Fruit fly (Drosophila melanogaster): Measurements from ENCODE around the gene CG13895.

The CG13895 gene

DNA sequence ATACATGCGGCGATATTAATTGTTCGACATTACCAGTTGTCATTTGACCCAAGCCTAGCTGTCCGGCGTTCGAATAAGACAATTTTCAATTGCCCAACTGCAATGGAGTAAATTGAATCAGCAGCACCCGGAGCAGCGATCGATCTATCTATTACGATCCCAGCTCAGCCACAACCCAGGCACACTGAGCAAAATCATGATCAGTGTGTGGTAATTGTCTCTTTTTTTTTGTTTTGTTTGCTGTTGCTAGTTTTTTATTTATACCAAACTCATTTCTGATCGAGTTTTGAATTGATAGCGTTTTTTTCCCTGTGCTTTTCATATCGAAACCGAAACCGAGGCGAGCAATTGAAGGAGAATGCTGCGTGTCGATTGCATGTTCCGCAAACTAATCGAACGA, 13.9 kb upstream of the CG13895 start:
- TF ChIP-seq cic (GFP tag; optimal IDR thresholded peaks at IDR 0.05) (no peak), CG5204 (GFP tag; optimal IDR thresholded peaks at IDR 0.05) (no peak), toe (GFP tag; optimal IDR thresholded peaks at IDR 0.05) (no peak), pad (GFP tag; optimal IDR thresholded peaks at IDR 0.05) (no peak), Mnt (GFP tag; optimal IDR thresholded peaks at IDR 0.05) (no peak), Crg-1 (GFP tag; optimal IDR thresholded peaks at IDR 0.05) (no peak), Hr96 (GFP tag; optimal IDR thresholded peaks at IDR 0.05) (no peak), CG33017 (tag; optimal IDR thresholded peaks at IDR 0.05) (no peak), CG7045 (GFP tag; optimal IDR thresholded peaks at IDR 0.05) (no peak), CG14711 (tag; optimal IDR thresholded peaks at IDR 0.05) (no peak), ovo (GFP tag; optimal IDR thresholded peaks at IDR 0.05) (no peak), CG11617 (GFP tag; optimal IDR thresholded peaks at IDR 0.05) (no peak)

DNA sequence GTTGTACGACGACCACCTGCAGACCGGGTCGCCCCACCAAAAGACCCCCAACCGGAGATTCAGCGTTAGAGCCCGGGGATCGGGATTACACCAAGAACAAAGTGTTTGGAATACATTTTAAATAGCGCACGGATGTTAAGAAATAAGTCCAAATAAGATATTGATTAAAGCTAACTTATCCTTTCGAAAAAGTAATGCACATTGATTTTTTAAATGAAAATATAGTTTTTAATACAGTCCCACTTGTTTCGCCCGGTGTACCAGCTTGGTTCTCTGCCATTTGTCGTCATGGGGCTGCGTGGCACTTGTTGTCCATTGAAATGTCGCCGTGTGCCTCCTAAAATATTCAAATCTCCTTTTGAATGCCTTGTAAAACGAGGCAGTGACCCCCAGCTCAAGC, 13.0 kb upstream of the CG13895 start:
- TF ChIP-seq CG11617 (GFP tag; optimal IDR thresholded peaks at IDR 0.05), result no peak
- TF ChIP-seq cic (GFP tag; optimal IDR thresholded peaks at IDR 0.05), result no peak
- no peak for TF ChIP-seq CG33017 (tag; optimal IDR thresholded peaks at IDR 0.05)
- TF ChIP-seq Crg-1 (GFP tag; optimal IDR thresholded peaks at IDR 0.05), result no peak
- TF ChIP-seq cnc (optimal IDR thresholded peaks at IDR 0.05), result no peak

DNA sequence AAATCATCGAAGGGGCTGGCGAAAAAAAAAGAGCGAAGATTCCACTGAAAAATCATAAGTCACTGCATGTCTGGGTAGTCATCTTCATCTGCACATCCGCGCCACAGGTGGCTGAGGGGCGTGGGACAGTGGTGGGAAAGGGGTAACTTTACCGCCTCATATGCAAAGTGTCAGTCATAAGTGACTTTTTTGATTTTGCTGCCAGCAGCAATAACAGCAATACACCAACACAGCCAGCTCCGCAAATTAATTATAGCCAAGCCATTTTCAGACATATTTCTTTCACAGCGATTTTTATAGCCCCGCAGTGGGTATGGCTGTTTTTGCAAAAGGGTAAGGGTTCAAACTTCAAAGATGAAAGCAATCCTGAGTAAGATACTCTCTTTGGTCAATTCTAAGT, 10.4 kb upstream of the CG13895 start:
- peak; percentile 92 for TF ChIP-seq tj (GFP tag; optimal IDR thresholded peaks at IDR 0.05)
- TF ChIP-seq CG11617 (GFP tag; optimal IDR thresholded peaks at IDR 0.05), result no peak

DNA sequence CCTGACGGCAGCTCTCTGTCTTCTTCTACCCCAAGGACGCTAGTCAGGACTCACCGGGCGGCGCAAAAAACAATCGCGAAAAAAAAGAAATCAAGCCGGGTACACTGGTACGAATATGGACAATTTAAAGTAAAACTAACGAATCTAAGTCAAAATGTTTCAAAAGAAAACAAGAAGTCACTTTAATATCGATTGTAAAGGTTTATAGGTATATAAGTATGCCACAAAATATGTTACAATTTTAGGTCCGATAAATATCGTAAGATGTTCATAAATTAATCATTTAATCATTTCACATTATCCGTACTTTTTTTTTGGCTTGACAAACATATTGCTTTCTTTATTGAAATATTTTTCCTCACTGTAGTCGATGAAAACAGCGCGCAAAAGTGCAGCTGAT, 8.1 kb upstream of the CG13895 start:
- TF ChIP-seq CG7101 (tag; optimal IDR thresholded peaks at IDR 0.05) (no peak), Mnt (GFP tag; optimal IDR thresholded peaks at IDR 0.05) (no peak), bab1 (GFP tag; optimal IDR thresholded peaks at IDR 0.05) (no peak), CG12768 (GFP tag; optimal IDR thresholded peaks at IDR 0.05) (no peak), cnc (optimal IDR thresholded peaks at IDR 0.05) (no peak), pad (GFP tag; optimal IDR thresholded peaks at IDR 0.05) (no peak), kay (GFP tag; ENCODE audit: borderline replicate concordance) (no peak), CG14711 (tag; optimal IDR thresholded peaks at IDR 0.05) (no peak), toe (GFP tag; optimal IDR thresholded peaks at IDR 0.05) (no peak), tj (GFP tag; optimal IDR thresholded peaks at IDR 0.05) (no peak), ovo (GFP tag; optimal IDR thresholded peaks at IDR 0.05) (no peak)

DNA sequence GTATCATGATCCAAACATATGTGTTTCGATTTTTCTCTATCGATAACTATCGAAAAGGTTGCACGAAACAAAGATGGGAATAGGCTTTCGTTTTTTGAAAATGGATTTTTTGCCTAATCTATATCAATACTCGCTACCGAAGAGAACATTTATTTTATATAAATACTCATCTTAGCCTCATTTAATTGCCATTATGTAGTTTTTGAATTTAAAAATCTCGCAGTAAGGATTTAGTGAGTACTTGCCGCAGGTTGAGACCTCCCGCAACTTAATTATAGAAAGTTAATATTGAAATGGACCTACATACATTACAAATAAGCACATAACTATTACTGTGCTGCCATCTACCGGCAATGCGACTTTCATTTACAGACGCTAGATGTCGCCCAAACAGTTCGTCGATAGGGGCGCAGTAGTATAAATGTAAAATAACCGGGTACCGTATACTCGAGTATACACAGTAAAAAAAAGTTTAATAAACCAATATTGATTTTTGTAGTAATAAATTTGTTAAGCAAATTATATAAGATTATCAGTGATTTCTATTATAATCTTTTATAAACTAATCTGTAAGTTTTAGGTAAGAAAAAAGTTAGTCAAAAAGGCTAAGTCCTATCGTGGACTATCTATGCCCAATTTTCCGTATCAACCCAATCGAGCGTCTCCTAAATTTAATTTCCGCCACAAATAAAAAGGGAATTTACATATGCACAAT, 4.0 kb upstream of the CG13895 start, which contains the start of gene CG13896:
Gene CG13896 (minus strand): TSS at position 12 of the 715 bp plus-strand sequence.
- TF ChIP-seq pad (GFP tag; optimal IDR thresholded peaks at IDR 0.05) (peak; percentile 69), ovo (GFP tag; optimal IDR thresholded peaks at IDR 0.05) (peak; percentile 72), cic (GFP tag; optimal IDR thresholded peaks at IDR 0.05) (no peak), Mnt (GFP tag; optimal IDR thresholded peaks at IDR 0.05) (peak; percentile 77), CG33017 (tag; optimal IDR thresholded peaks at IDR 0.05) (peak; percentile 49), Hr96 (GFP tag; optimal IDR thresholded peaks at IDR 0.05) (peak; percentile 86), kay (GFP tag; ENCODE audit: borderline replicate concordance) (no peak), CG12768 (GFP tag; optimal IDR thresholded peaks at IDR 0.05) (no peak), CG5204 (GFP tag; optimal IDR thresholded peaks at IDR 0.05) (peak; percentile 75), cnc (optimal IDR thresholded peaks at IDR 0.05) (no peak), Crg-1 (GFP tag; optimal IDR thresholded peaks at IDR 0.05) (peak; percentile 75), CG7101 (tag; optimal IDR thresholded peaks at IDR 0.05) (peak; percentile 70), bab1 (GFP tag; optimal IDR thresholded peaks at IDR 0.05) (peak; percentile 83), Clk (GFP tag; optimal IDR thresholded peaks at IDR 0.05) (peak; percentile 22), CG7045 (GFP tag; optimal IDR thresholded peaks at IDR 0.05) (peak; percentile 42), CG11617 (GFP tag; optimal IDR thresholded peaks at IDR 0.05) (peak; percentile 50), toe (GFP tag; optimal IDR thresholded peaks at IDR 0.05) (peak; percentile 79), tj (GFP tag; optimal IDR thresholded peaks at IDR 0.05) (peak; percentile 25), CG14711 (tag; optimal IDR thresholded peaks at IDR 0.05) (peak; percentile 25), CG1620 (GFP tag; optimal IDR thresholded peaks at IDR 0.05) (peak; percentile 91)

DNA sequence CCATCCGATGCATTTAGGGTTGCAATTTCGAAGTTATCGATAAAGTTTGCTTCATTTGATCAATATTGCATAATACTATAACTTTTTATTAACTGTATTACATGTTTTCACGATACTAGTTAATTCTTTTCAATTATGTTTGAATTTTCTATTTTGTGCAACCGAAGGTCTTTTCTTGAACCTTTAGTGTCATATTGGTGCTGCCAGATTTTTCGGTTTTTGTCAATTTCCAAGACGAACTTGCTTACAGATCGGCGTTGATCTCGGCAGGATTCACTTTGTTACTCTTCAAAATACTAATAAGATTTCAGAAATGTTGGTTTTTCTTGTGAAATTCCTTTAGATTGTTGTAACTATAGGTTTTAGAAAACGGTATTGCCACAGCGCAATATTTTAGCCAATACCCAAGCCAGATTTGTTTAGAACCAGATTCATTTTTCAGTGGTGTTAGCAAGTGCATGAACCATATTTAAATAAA, 2.4 kb upstream of the CG13895 start, which contains the start of gene CkIIalpha-i3:
Gene CkIIalpha-i3 (minus strand): TSS at position 263 of the 478 bp plus-strand sequence.
- no peak for TF ChIP-seq pad (GFP tag; optimal IDR thresholded peaks at IDR 0.05)
- TF ChIP-seq cnc (optimal IDR thresholded peaks at IDR 0.05), result no peak
- TF ChIP-seq ovo (GFP tag; optimal IDR thresholded peaks at IDR 0.05), result no peak
- TF ChIP-seq CG11617 (GFP tag; optimal IDR thresholded peaks at IDR 0.05), result no peak
- no peak for TF ChIP-seq toe (GFP tag; optimal IDR thresholded peaks at IDR 0.05)
- TF ChIP-seq tj (GFP tag; optimal IDR thresholded peaks at IDR 0.05), result no peak
- no peak for TF ChIP-seq Hr96 (GFP tag; optimal IDR thresholded peaks at IDR 0.05)
- TF ChIP-seq CG7045 (GFP tag; optimal IDR thresholded peaks at IDR 0.05), result no peak
- TF ChIP-seq CG33017 (tag; optimal IDR thresholded peaks at IDR 0.05), result no peak
- TF ChIP-seq Clk (GFP tag; optimal IDR thresholded peaks at IDR 0.05), result no peak
- no peak for TF ChIP-seq bab1 (GFP tag; optimal IDR thresholded peaks at IDR 0.05)
- TF ChIP-seq kay (GFP tag; ENCODE audit: borderline replicate concordance), result no peak
- TF ChIP-seq Crg-1 (GFP tag; optimal IDR thresholded peaks at IDR 0.05), result no peak
- no peak for TF ChIP-seq CG5204 (GFP tag; optimal IDR thresholded peaks at IDR 0.05)
- no peak for TF ChIP-seq CG14711 (tag; optimal IDR thresholded peaks at IDR 0.05)
- no peak for TF ChIP-seq CG7101 (tag; optimal IDR thresholded peaks at IDR 0.05)
- no peak for TF ChIP-seq CG12768 (GFP tag; optimal IDR thresholded peaks at IDR 0.05)
- TF ChIP-seq CG1620 (GFP tag; optimal IDR thresholded peaks at IDR 0.05), result no peak
